Fruit fly (Drosophila melanogaster) whole organism, embryonic: Measurements from ENCODE around the gene retinin.
A peak's percentile ranks its signal among the peaks of the same experiment; 100 is the strongest.

Source experiments
- BEAF-32 ChIP-seq: fragments of 200-800 bp; sonication (Bioruptor generic); optimal IDR thresholded peaks from 3 replicates; lab custom pipeline; 2017; ENCODE audit warnings: missing biosample characterization, missing genetic modification characterization, mild to moderate bottlenecking, moderate library complexity, missing genetic modification reagents
- Bgb ChIP-seq: fragments of 200-800 bp; sonication (Bioruptor generic); IDR thresholded peaks from 2 replicates; pipeline ENCODE4 v1.3.6; 2022; ENCODE audit warnings: missing biosample characterization, missing genetic modification characterization; ENCODE audit not compliant: partially characterized antibody
- C15 ChIP-seq: fragments of 200-800 bp; sonication (Bioruptor generic); IDR thresholded peaks from 3 replicates; pipeline ENCODE4 v1.3.6; 2022; ENCODE audit warnings: missing biosample characterization, missing genetic modification characterization
- CG1024 ChIP-seq: fragments of 200-800 bp; sonication (Bioruptor generic); IDR thresholded peaks from 2 replicates; pipeline ENCODE4 v1.3.6; 2022; ENCODE audit warnings: missing biosample characterization, missing genetic modification characterization
- CG10431 ChIP-seq: fragments of 200-800 bp; sonication (Bioruptor generic); optimal IDR thresholded peaks from 3 replicates; lab custom pipeline; 2018; ENCODE audit warnings: missing biosample characterization, mild to moderate bottlenecking, missing genetic modification characterization
- CG12744 ChIP-seq: fragments of 200-800 bp; sonication (Bioruptor generic); optimal IDR thresholded peaks from 2 replicates; lab custom pipeline; 2016; ENCODE audit warnings: missing biosample characterization, missing genetic modification characterization
- CG12942 ChIP-seq: fragments of 200-800 bp; sonication (Bioruptor generic); optimal IDR thresholded peaks from 3 replicates; lab custom pipeline; 2016; ENCODE audit warnings: missing biosample characterization, missing genetic modification characterization
- CG14014 ChIP-seq: fragments of 200-800 bp; sonication (Bioruptor generic); IDR thresholded peaks from 2 replicates; pipeline ENCODE4 v1.3.6; 2022; ENCODE audit warnings: missing biosample characterization, missing genetic modification characterization
- CG14965 ChIP-seq: fragments of 200-800 bp; sonication (Bioruptor generic); optimal IDR thresholded peaks from 2 replicates; lab custom pipeline; 2016; ENCODE audit warnings: missing biosample characterization, missing genetic modification characterization, borderline replicate concordance
- CG1603 ChIP-seq: fragments of 200-800 bp; sonication (Bioruptor generic); optimal IDR thresholded peaks from 2 replicates; lab custom pipeline; 2019; ENCODE audit warnings: missing biosample characterization, mild to moderate bottlenecking, missing genetic modification characterization, moderate library complexity
- CG17328 ChIP-seq: fragments of 200-800 bp; sonication (Bioruptor generic); IDR thresholded peaks from 2 replicates; pipeline ENCODE4 v1.3.6; 2022; ENCODE audit warnings: missing biosample characterization, missing genetic modification characterization
- CG17568 ChIP-seq: fragments of 200-800 bp; sonication (Bioruptor generic); optimal IDR thresholded peaks from 2 replicates; lab custom pipeline; 2018; ENCODE audit warnings: missing biosample characterization, mild to moderate bottlenecking, missing genetic modification characterization, moderate library complexity
- CG17802 ChIP-seq: fragments of 200-800 bp; sonication (Bioruptor generic); optimal IDR thresholded peaks from 2 replicates; lab custom pipeline; 2018; ENCODE audit warnings: missing biosample characterization, mild to moderate bottlenecking, missing genetic modification characterization, moderate library complexity
- CG2889 ChIP-seq: fragments of 200-800 bp; sonication (Bioruptor generic); IDR thresholded peaks from 3 replicates; pipeline ENCODE4 v1.3.6; 2022; ENCODE audit warnings: missing biosample characterization, missing genetic modification characterization
- CG3065 ChIP-seq: fragments of 200-800 bp; sonication (Bioruptor generic); optimal IDR thresholded peaks from 2 replicates; lab custom pipeline; 2016; ENCODE audit warnings: missing biosample characterization, missing genetic modification characterization
- CG33557 ChIP-seq: fragments of 200-800 bp; sonication (Bioruptor generic); optimal IDR thresholded peaks from 2 replicates; lab custom pipeline; 2019; ENCODE audit warnings: missing biosample characterization, mild to moderate bottlenecking, missing genetic modification characterization, moderate library complexity
- CG34422 ChIP-seq: fragments of 200-800 bp; sonication (Bioruptor generic); IDR thresholded peaks from 3 replicates; pipeline ENCODE4 v1.3.6; 2022; ENCODE audit warnings: missing biosample characterization, missing genetic modification characterization
- CG3726 ChIP-seq: fragments of 200-800 bp; sonication (Bioruptor generic); IDR thresholded peaks from 3 replicates; pipeline ENCODE4, ENCODE4 v1.3.6; 2022; ENCODE audit warnings: missing biosample characterization, missing genetic modification characterization
- CG4360 ChIP-seq: fragments of 200-800 bp; sonication (Bioruptor generic); IDR thresholded peaks from 2 replicates; pipeline ENCODE4 v1.3.6; 2022; ENCODE audit warnings: missing biosample characterization, missing genetic modification characterization
- CG43689 ChIP-seq: fragments of 200-800 bp; sonication (Bioruptor generic); IDR thresholded peaks from 2 replicates; pipeline ENCODE4 v1.3.6; 2022; ENCODE audit warnings: missing biosample characterization, missing genetic modification characterization
- CG4617 ChIP-seq: fragments of 200-800 bp; sonication (Bioruptor generic); optimal IDR thresholded peaks from 3 replicates; lab custom pipeline; 2016; ENCODE audit warnings: missing biosample characterization, missing genetic modification characterization, borderline replicate concordance
- CG7372 ChIP-seq: fragments of 200-800 bp; sonication (Bioruptor generic); IDR thresholded peaks from 2 replicates; pipeline ENCODE4 v1.3.6; 2022; ENCODE audit warnings: missing biosample characterization, missing genetic modification characterization
- CG8478 ChIP-seq: fragments of >200 bp; optimal IDR thresholded peaks from 2 replicates; lab custom pipeline; 2018
- CG8944 ChIP-seq: fragments of 200-800 bp; sonication (Bioruptor generic); optimal IDR thresholded peaks from 3 replicates; lab custom pipeline; 2016; ENCODE audit warnings: missing biosample characterization, missing genetic modification characterization
- CTCF ChIP-seq: fragments of 200-800 bp; sonication (Bioruptor generic); optimal IDR thresholded peaks from 2 replicates; lab custom pipeline; 2017; ENCODE audit warnings: missing biosample characterization, mild to moderate bottlenecking, missing genetic modification characterization, moderate library complexity
- Dfd ChIP-seq, 2 experiments: fragments of >200 bp; optimal IDR thresholded peaks; 2 replicates each; lab custom pipeline; 2017; ENCODE audit warnings: missing biosample characterization in 2 of 2, missing genetic modification characterization in 2 of 2
- Eip74EF ChIP-seq, 2 experiments: fragments of 200-800 bp in 1 of 2; fragments of >200 bp in 1 of 2; sonication (Bioruptor generic) in 1 of 2; optimal IDR thresholded peaks; 2 replicates each; lab custom pipeline; 2017 to 2019; ENCODE audit warnings: missing biosample characterization in 2 of 2, missing genetic modification characterization in 2 of 2, mild to moderate bottlenecking in 1 of 2, moderate library complexity in 1 of 2
- Ets97D ChIP-seq: fragments of 200-800 bp; sonication (Bioruptor generic); optimal IDR thresholded peaks from 3 replicates; lab custom pipeline; 2016; ENCODE audit warnings: missing biosample characterization, missing genetic modification characterization
- HmgD ChIP-seq: fragments of 200-800 bp; sonication (Bioruptor generic); optimal IDR thresholded peaks from 3 replicates; lab custom pipeline; 2016; ENCODE audit warnings: missing biosample characterization, missing genetic modification characterization
- Lhr ChIP-seq: fragments of 200-800 bp; sonication (Bioruptor generic); optimal IDR thresholded peaks from 3 replicates; lab custom pipeline; 2017; ENCODE audit warnings: mild to moderate bottlenecking, missing biosample characterization, missing genetic modification reagents, missing genetic modification characterization
- Lpt ChIP-seq: fragments of >200 bp; optimal IDR thresholded peaks from 2 replicates; lab custom pipeline; 2018; ENCODE audit warnings: missing biosample characterization, missing genetic modification characterization
- Max ChIP-seq: fragments of 200-800 bp; sonication (Bioruptor generic); optimal IDR thresholded peaks from 2 replicates; lab custom pipeline; 2016; ENCODE audit warnings: missing biosample characterization, mild to moderate bottlenecking, missing genetic modification characterization
- Med ChIP-seq: fragments of 200-800 bp; sonication (Bioruptor generic); peaks from one replicate; lab custom pipeline; 2016; ENCODE audit warnings: missing biosample characterization, missing genetic modification characterization, mild to moderate bottlenecking, inconsistent platforms, moderate library complexity
- Myb ChIP-seq: fragments of 200-800 bp; sonication (Bioruptor generic); optimal IDR thresholded peaks from 2 replicates; lab custom pipeline; 2016; ENCODE audit warnings: missing biosample characterization, missing genetic modification characterization
- Nf-YC ChIP-seq: fragments of 200-800 bp; optimal IDR thresholded peaks from 3 replicates; lab custom pipeline; 2019; ENCODE audit warnings: missing biosample characterization, mild to moderate bottlenecking, missing genetic modification characterization, moderate library complexity
- Ravus ChIP-seq: fragments of 200-800 bp; sonication (Bioruptor generic); IDR thresholded peaks from 2 replicates; pipeline ENCODE4 v1.3.6; 2022; ENCODE audit warnings: missing biosample characterization, missing genetic modification characterization
- Sox102F ChIP-seq: fragments of 200-800 bp; sonication (Bioruptor generic); optimal IDR thresholded peaks from 2 replicates; lab custom pipeline; 2018; ENCODE audit warnings: missing biosample characterization, mild to moderate bottlenecking, missing genetic modification characterization, moderate library complexity
- Xbp1 ChIP-seq: fragments of 200-800 bp; sonication (Bioruptor generic); optimal IDR thresholded peaks from 3 replicates; lab custom pipeline; 2016; ENCODE audit warnings: missing biosample characterization, mild to moderate bottlenecking, missing genetic modification characterization
- dm ChIP-seq: fragments of 200-800 bp; sonication (Bioruptor generic); optimal IDR thresholded peaks from 3 replicates; lab custom pipeline; 2016; ENCODE audit warnings: missing biosample characterization, missing genetic modification characterization
- dysf ChIP-seq: fragments of 200-800 bp; sonication (Bioruptor generic); IDR thresholded peaks from 3 replicates; pipeline ENCODE4 v1.3.6; 2022; ENCODE audit warnings: missing biosample characterization, missing genetic modification characterization
- grn ChIP-seq: fragments of 200-800 bp; sonication (Bioruptor generic); optimal IDR thresholded peaks from 3 replicates; lab custom pipeline; 2017; ENCODE audit warnings: missing biosample characterization, missing genetic modification characterization
- gsb ChIP-seq: fragments of 200-800 bp; sonication (Bioruptor generic); IDR thresholded peaks from 2 replicates; pipeline ENCODE4 v1.3.6; 2022; ENCODE audit warnings: missing biosample characterization, missing genetic modification characterization
- h ChIP-seq: fragments of >200 bp; optimal IDR thresholded peaks from 2 replicates; lab custom pipeline; 2017
- org-1 ChIP-seq: fragments of 200-800 bp; sonication (Bioruptor generic); optimal IDR thresholded peaks from 2 replicates; lab custom pipeline; 2017; ENCODE audit warnings: missing biosample characterization, missing genetic modification characterization
- pfk ChIP-seq: fragments of 200-800 bp; sonication (Bioruptor generic); optimal IDR thresholded peaks from 2 replicates; lab custom pipeline; 2018; ENCODE audit warnings: missing biosample characterization, mild to moderate bottlenecking, missing genetic modification characterization, moderate library complexity
- phol ChIP-seq: fragments of 200-800 bp; sonication (Bioruptor generic); optimal IDR thresholded peaks from 3 replicates; lab custom pipeline; 2018; ENCODE audit warnings: missing biosample characterization, mild to moderate bottlenecking, missing genetic modification characterization, moderate library complexity
- prd ChIP-seq, 3 experiments: fragments of >200 bp in 2 of 3; fragments of 200-800 bp in 1 of 3; sonication (Bioruptor generic) in 1 of 3; optimal IDR thresholded peaks in 2 of 3; IDR thresholded peaks in 1 of 3; 2 replicates in 2 of 3; 3 replicates in 1 of 3; pipeline versions ENCODE4 v1.3.6 to Lab custom; 2017 to 2022; ENCODE audit warnings: missing biosample characterization in 1 of 3, missing genetic modification characterization in 1 of 3
- rib ChIP-seq: fragments of 200-800 bp; sonication (Bioruptor generic); IDR thresholded peaks from 2 replicates; pipeline ENCODE4 v1.3.6; 2022; ENCODE audit warnings: missing biosample characterization, missing genetic modification characterization
- scrt ChIP-seq: fragments of 200-800 bp; sonication (Bioruptor generic); optimal IDR thresholded peaks from 2 replicates; lab custom pipeline; 2018; ENCODE audit warnings: missing biosample characterization, mild to moderate bottlenecking, missing genetic modification characterization, moderate library complexity
- sens ChIP-seq: fragments of 200-800 bp; sonication (Bioruptor generic); peaks from one replicate; lab custom pipeline; 2016; ENCODE audit warnings: missing biosample characterization, missing genetic modification characterization
- sug ChIP-seq: fragments of 200-800 bp; optimal IDR thresholded peaks from 2 replicates; lab custom pipeline; 2019; ENCODE audit warnings: missing biosample characterization, mild to moderate bottlenecking, missing genetic modification characterization, moderate library complexity
- trh ChIP-seq: fragments of 200-800 bp; sonication (Bioruptor generic); optimal IDR thresholded peaks from 2 replicates; lab custom pipeline; 2016; ENCODE audit warnings: missing biosample characterization, missing genetic modification characterization

retinin gene

dm6 chr3L:16381184-16381797 is 49.6 kb downstream of the retinin start, which contains the start of gene Agpat4 (continued):
- TF ChIP-seq CG34422 (GFP tag; lab: Robert Waterston, UW), result peak; percentile 68; the same call in 1 of the 3 replicates
- TF ChIP-seq CG43689, result no peak
- no peak for TF ChIP-seq CG7372 (GFP tag; lab: Robert Waterston, UW)
- peak; percentile 86 for TF ChIP-seq Myb (GFP tag; lab: Kevin White, UChicago)
- peak; percentile 46 for TF ChIP-seq Ets97D (GFP tag; lab: Kevin White, UChicago)
- TF ChIP-seq gsb (GFP tag; lab: Robert Waterston, UW), result no peak
- TF ChIP-seq CG8478, result peak; percentile 91
- TF ChIP-seq C15 (GFP tag; lab: Robert Waterston, UW), result no peak
- TF ChIP-seq CG12942 (GFP tag; lab: Kevin White, UChicago), result no peak
- TF ChIP-seq h (lab: Kevin White, UChicago), result no peak
- no peak for TF ChIP-seq Lpt (GFP tag; lab: Kevin White, UChicago)
- no peak for TF ChIP-seq pfk
- no peak for TF ChIP-seq CG8944
- TF ChIP-seq CG1603 (tag; lab: Kevin White, UChicago), result peak; percentile 37
- TF ChIP-seq CTCF (GFP tag; lab: Kevin White, UChicago), result peak; percentile 68
- TF ChIP-seq Xbp1 (GFP tag; lab: Kevin White, UChicago), result no peak
- TF ChIP-seq Ravus (GFP tag; lab: Robert Waterston, UW), result no peak
- no peak for TF ChIP-seq CG17328 (GFP tag; lab: Robert Waterston, UW)
- no peak for TF ChIP-seq scrt (GFP tag; lab: Kevin White, UChicago)
- no peak for TF ChIP-seq trh (GFP tag; lab: Kevin White, UChicago)
- peak; percentile 50 for TF ChIP-seq Bgb
- no peak for TF ChIP-seq dm
- TF ChIP-seq org-1 (GFP tag; lab: Kevin White, UChicago), result no peak
- TF ChIP-seq Max, result no peak
- TF ChIP-seq prd (optimal IDR thresholded peaks at IDR 0.05; lab: Kevin White, UChicago), result no peak
- no peak for TF ChIP-seq prd (GFP tag; IDR thresholded peaks at IDR 0.05; lab: Robert Waterston, UW)
- TF ChIP-seq CG14965 (GFP tag; lab: Kevin White, UChicago), result no peak
- TF ChIP-seq CG10431 (GFP tag; lab: Kevin White, UChicago), result no peak
- no peak for TF ChIP-seq CG12744 (GFP tag; lab: Kevin White, UChicago)
- peak; percentile 1 for TF ChIP-seq CG3065
- TF ChIP-seq phol, result peak; percentile 23
- TF ChIP-seq HmgD (GFP tag; lab: Kevin White, UChicago), result peak; percentile 60
- no peak for TF ChIP-seq CG33557
- TF ChIP-seq CG3726, result no peak
- peak; percentile 29 for TF ChIP-seq BEAF-32
- TF ChIP-seq CG2889, result no peak
- peak; percentile 2 for TF ChIP-seq Med (GFP tag; lab: Kevin White, UChicago)
- peak in 1 of 2 experiments; percentile 80 for TF ChIP-seq Dfd (GFP tag; optimal IDR thresholded peaks at IDR 0.05; lab: Kevin White, UChicago)
- TF ChIP-seq CG17802 (tag; lab: Kevin White, UChicago), result no peak
- TF ChIP-seq sens (GFP tag; lab: Kevin White, UChicago), result peak; percentile 60
- TF ChIP-seq grn, result peak; percentile 100
- no peak; the same call in 1 of the 2 replicates for TF ChIP-seq CG14014
- TF ChIP-seq CG4617 (GFP tag; lab: Kevin White, UChicago), result peak; percentile 26
- no peak for TF ChIP-seq Sox102F (GFP tag; lab: Kevin White, UChicago)
- TF ChIP-seq Eip74EF (GFP tag; optimal IDR thresholded peaks at IDR 0.05; lab: Kevin White, UChicago), result peak in 1 of 2 experiments; percentile 81
- no peak for TF ChIP-seq rib (GFP tag; lab: Robert Waterston, UW)
- peak; percentile 82 for TF ChIP-seq Lhr (GFP tag; lab: Kevin White, UChicago)
- TF ChIP-seq Nf-YC (tag; lab: Kevin White, UChicago), result no peak
- no peak for TF ChIP-seq dysf
- TF ChIP-seq CG4360 (GFP tag; lab: Robert Waterston, UW), result peak; percentile 99
- no peak for TF ChIP-seq CG17568 (GFP tag; lab: Kevin White, UChicago)
- TF ChIP-seq sug (tag; lab: Kevin White, UChicago), result peak; percentile 99
- TF ChIP-seq CG1024 (GFP tag; lab: Robert Waterston, UW), result no peak
